Fruit fly (Drosophila melanogaster): ENCODE measurements around the gene CG14657.

dm6 chr3R:4771319-4771718 lies 49.9 kb downstream of the CG14657 start:
- TF ChIP-seq Sin3A (optimal IDR thresholded peaks at IDR 0.05) (no peak), h (optimal IDR thresholded peaks at IDR 0.05) (no peak), Myc (optimal IDR thresholded peaks at IDR 0.05) (no peak), insv (optimal IDR thresholded peaks at IDR 0.05) (no peak)
